Fruit fly (Drosophila melanogaster): ENCODE results near the gene CG10631.

Gene CG10631

dm6 chr2L:19758511-19759128 is 1.9 kb upstream of the CG10631 start, which contains the start of the genes CG10628 and Dus3 (continued):
- TF ChIP-seq emc (GFP tag; optimal IDR thresholded peaks at IDR 0.05): peak; percentile 84
- TF ChIP-seq gfzf (GFP tag; optimal IDR thresholded peaks at IDR 0.05): peak; percentile 17
- TF ChIP-seq Lhr (GFP tag; optimal IDR thresholded peaks at IDR 0.05): peak; percentile 65
- peak; percentile 100 for TF ChIP-seq CG3995 (GFP tag; optimal IDR thresholded peaks at IDR 0.05)
- peak; percentile 92 for TF ChIP-seq CG9817 (tag; optimal IDR thresholded peaks at IDR 0.05)
- TF ChIP-seq Chrac-16 (GFP tag; optimal IDR thresholded peaks at IDR 0.05): peak; percentile 89
- peak; percentile 84 for TF ChIP-seq CG6813 (GFP tag; optimal IDR thresholded peaks at IDR 0.05)
- peak; percentile 95 for TF ChIP-seq gem (tag; optimal IDR thresholded peaks at IDR 0.05)
- peak; percentile 88 for TF ChIP-seq CG18764 (GFP tag; optimal IDR thresholded peaks at IDR 0.05)
- TF ChIP-seq CG12155 (GFP tag; optimal IDR thresholded peaks at IDR 0.05): peak; percentile 90
- no peak for TF ChIP-seq HLHmδ (GFP tag; optimal IDR thresholded peaks at IDR 0.05)
- TF ChIP-seq CG4328 (GFP tag; optimal IDR thresholded peaks at IDR 0.05): peak; percentile 83
- peak; percentile 75 for TF ChIP-seq CG3163 (GFP tag; optimal IDR thresholded peaks at IDR 0.05)
- peak; percentile 88 for TF ChIP-seq ttk (GFP tag; IDR thresholded peaks at IDR 0.05)
- TF ChIP-seq Side (GFP tag; optimal IDR thresholded peaks at IDR 0.05): peak; percentile 92
- TF ChIP-seq luna (GFP tag; optimal IDR thresholded peaks at IDR 0.05): peak; percentile 91
- peak; percentile 93 for TF ChIP-seq CG14441 (GFP tag; IDR thresholded peaks at IDR 0.05)
- no peak for TF ChIP-seq sc (optimal IDR thresholded peaks at IDR 0.05)
- peak; percentile 76 for TF ChIP-seq sc (GFP tag; optimal IDR thresholded peaks at IDR 0.05)
- peak; percentile 91 for TF ChIP-seq cwo (GFP tag; optimal IDR thresholded peaks at IDR 0.05)
- peak; percentile 86 for TF ChIP-seq croc (GFP tag; conservative IDR thresholded peaks at IDR 0.05)
- TF ChIP-seq Elba2 (GFP tag; optimal IDR thresholded peaks at IDR 0.05): peak; percentile 33
- peak; percentile 94 for TF ChIP-seq Antp (GFP tag; optimal IDR thresholded peaks at IDR 0.05)
- TF ChIP-seq Trl (optimal IDR thresholded peaks at IDR 0.05): no peak
- TF ChIP-seq Trl (GFP tag; optimal IDR thresholded peaks at IDR 0.05): peak; percentile 94
- TF ChIP-seq Dll (GFP tag; IDR thresholded peaks at IDR 0.05; ENCODE audit: partially characterized antibody): peak; percentile 77
- peak; percentile 68 for TF ChIP-seq Scr (GFP tag; IDR thresholded peaks at IDR 0.05; ENCODE audit: partially characterized antibody)
- TF ChIP-seq ash1 (GFP tag; optimal IDR thresholded peaks at IDR 0.05): peak; percentile 32
- TF ChIP-seq CG6254 (GFP tag; optimal IDR thresholded peaks at IDR 0.05): peak; percentile 70
- TF ChIP-seq CG18476 (GFP tag; optimal IDR thresholded peaks at IDR 0.05): peak; percentile 83
- TF ChIP-seq pita (GFP tag; optimal IDR thresholded peaks at IDR 0.05): no peak
- peak; percentile 84 for TF ChIP-seq Atf-2 (GFP tag; optimal IDR thresholded peaks at IDR 0.05)
- no peak for TF ChIP-seq eve (GFP tag; optimal IDR thresholded peaks at IDR 0.05)
- peak; percentile 77 for TF ChIP-seq CG8290 (GFP tag; optimal IDR thresholded peaks at IDR 0.05)
- peak in 1 of 2 experiments; percentile 96 for TF ChIP-seq CG8290 (tag; optimal IDR thresholded peaks at IDR 0.05)
- peak; percentile 83 for TF ChIP-seq CG10959 (GFP tag; IDR thresholded peaks at IDR 0.05)
- TF ChIP-seq CG2712 (tag; optimal IDR thresholded peaks at IDR 0.05): peak; percentile 93
- peak; percentile 20; the same call in 1 of the 2 replicates for TF ChIP-seq Dip2 (GFP tag; IDR thresholded peaks at IDR 0.05)
- peak; percentile 89 for TF ChIP-seq CG11093 (GFP tag; IDR thresholded peaks at IDR 0.05)
- TF ChIP-seq CG9215 (GFP tag; IDR thresholded peaks at IDR 0.05): peak; percentile 91
- peak; percentile 82 for TF ChIP-seq CG4617 (GFP tag; optimal IDR thresholded peaks at IDR 0.05; ENCODE audit: borderline replicate concordance)
- peak; percentile 91 for TF ChIP-seq Optix (GFP tag; IDR thresholded peaks at IDR 0.05)
- TF ChIP-seq CkIIα-i1 (GFP tag; IDR thresholded peaks at IDR 0.05): no peak
- TF ChIP-seq Usf (GFP tag; optimal IDR thresholded peaks at IDR 0.05): peak; percentile 77
- peak; percentile 86 for TF ChIP-seq Ssrp (tag; optimal IDR thresholded peaks at IDR 0.05)
- peak; percentile 28; the same call in 1 of the 2 replicates for TF ChIP-seq Doc2 (GFP tag; IDR thresholded peaks at IDR 0.05)
- TF ChIP-seq E2f2 (GFP tag; IDR thresholded peaks at IDR 0.05): peak; percentile 77
- TF ChIP-seq CG6689 (GFP tag; IDR thresholded peaks at IDR 0.05): peak; percentile 92
- peak; percentile 36 for TF ChIP-seq CG10565 (GFP tag; optimal IDR thresholded peaks at IDR 0.05)
- peak; percentile 42; the same call in 1 of the 2 replicates for TF ChIP-seq inv (GFP tag; IDR thresholded peaks at IDR 0.05; ENCODE audit: partially characterized antibody)
- peak; percentile 66 for TF ChIP-seq aop (GFP tag; IDR thresholded peaks at IDR 0.05)
